Worm (Caenorhabditis elegans) whole organism, L4 larva: Measurements from ENCODE around the gene sre-15.
A peak's percentile ranks its signal among the peaks of the same experiment; 100 is the strongest.

Experiments used
- aha-1 ChIP-seq: fragments of 150-350 bp; peaks from one replicate; lab custom pipeline; 2014; ENCODE audit warnings: missing biosample characterization, missing genetic modification characterization
- arid-1 ChIP-seq: fragments of 200-800 bp; sonication (Bioruptor generic); conservative IDR thresholded peaks from 2 replicates; pipeline ENCODE4 v1.3.6; 2022; ENCODE audit warnings: missing genetic modification reagents, missing genetic modification characterization, missing compliant biosample characterization
- attf-4 ChIP-seq: sonication (generic microtip); optimal IDR thresholded peaks from 3 replicates; lab custom pipeline; 2017; ENCODE audit warnings: missing biosample characterization, missing genetic modification characterization
- ceh-82 ChIP-seq: sonication (generic microtip); optimal IDR thresholded peaks from 2 replicates; lab custom pipeline; 2017; ENCODE audit warnings: missing biosample characterization, missing genetic modification characterization
- daf-16 ChIP-seq, 3 experiments: sonication (generic microtip); optimal IDR thresholded peaks; 2 replicates each; lab custom pipeline; 2016 to 2017; ENCODE audit warnings: missing genetic modification characterization in 3 of 3, missing genetic modification reagents in 3 of 3, mild to moderate bottlenecking in 2 of 3, missing compliant biosample characterization in 2 of 3, missing biosample characterization in 1 of 3, moderate library complexity in 1 of 3
- daf-19 ChIP-seq: fragments of 200-800 bp; sonication (Bioruptor generic); conservative IDR thresholded peaks from 2 replicates; pipeline ENCODE4 v1.3.6; 2022; ENCODE audit warnings: missing genetic modification characterization, missing compliant biosample characterization
- dmd-6 ChIP-seq: fragments of 200-800 bp; sonication (Bioruptor generic); IDR thresholded peaks from 2 replicates; pipeline ENCODE4 v1.3.6; 2022; ENCODE audit warnings: missing genetic modification reagents, missing genetic modification characterization, missing compliant biosample characterization
- dpl-1 ChIP-seq: fragments of 150-350 bp; optimal IDR thresholded peaks from 2 replicates; lab custom pipeline; 2014; ENCODE audit warnings: missing biosample characterization, missing genetic modification reagents, missing genetic modification characterization
- dve-1 ChIP-seq: sonication (generic microtip); optimal IDR thresholded peaks from 2 replicates; lab custom pipeline; 2017; ENCODE audit warnings: antibody characterized with exemption, mild to moderate bottlenecking, missing genetic modification characterization, missing compliant biosample characterization; ENCODE audit not compliant: insufficient read depth
- egl-43 ChIP-seq: fragments of 200-800 bp; sonication (Bioruptor generic); IDR thresholded peaks from 2 replicates; pipeline ENCODE4 v1.3.6; 2022; ENCODE audit warnings: missing genetic modification reagents, missing genetic modification characterization, missing compliant biosample characterization
- gei-8 ChIP-seq: fragments of 200-800 bp; sonication (Bioruptor generic); optimal IDR thresholded peaks from 2 replicates; lab custom pipeline; 2018; ENCODE audit warnings: mild to moderate bottlenecking, missing genetic modification characterization, missing compliant biosample characterization
- hif-1 ChIP-seq, 2 experiments: sonication (generic microtip); optimal IDR thresholded peaks; 2 replicates each; lab custom pipeline; 2016 to 2017; ENCODE audit warnings: missing compliant biosample characterization in 2 of 2, missing genetic modification characterization in 2 of 2, missing genetic modification reagents in 2 of 2, missing genotype in 2 of 2, mild to moderate bottlenecking in 1 of 2
- hlh-11 ChIP-seq: fragments of 200-800 bp; sonication (Bioruptor generic); optimal IDR thresholded peaks from 2 replicates; lab custom pipeline; 2018; ENCODE audit warnings: mild to moderate bottlenecking, missing genetic modification characterization, missing compliant biosample characterization
- hlh-30 ChIP-seq: sonication (generic microtip); optimal IDR thresholded peaks from 2 replicates; lab custom pipeline; 2017; ENCODE audit warnings: antibody characterized with exemption, mild to moderate bottlenecking, missing genetic modification characterization, missing compliant biosample characterization; ENCODE audit not compliant: insufficient read depth
- hmg-1.1 ChIP-seq: fragments of 200-800 bp; sonication (Bioruptor generic); IDR thresholded peaks from 2 replicates; pipeline ENCODE4 v1.3.6; 2022; ENCODE audit warnings: missing genetic modification reagents, missing genetic modification characterization, missing compliant biosample characterization
- jun-1 ChIP-seq: fragments of 150-350 bp; optimal IDR thresholded peaks from 2 replicates; lab custom pipeline; 2014; ENCODE audit warnings: missing biosample characterization, missing genetic modification reagents, missing genetic modification characterization
- lin-1 ChIP-seq: fragments of 200-800 bp; sonication (Bioruptor generic); IDR thresholded peaks from 2 replicates; pipeline ENCODE4 v1.3.6; 2022; ENCODE audit warnings: missing genetic modification reagents, missing genetic modification characterization, missing compliant biosample characterization
- lin-38 ChIP-seq: fragments of 200-800 bp; sonication (Bioruptor generic); IDR thresholded peaks from 2 replicates; pipeline ENCODE4 v1.3.6; 2022; ENCODE audit warnings: missing genetic modification reagents, missing genetic modification characterization, missing compliant biosample characterization
- lsy-2 ChIP-seq, 2 experiments: fragments of 150-350 bp in 1 of 2; sonication (generic microtip) in 1 of 2; optimal IDR thresholded peaks; 2 replicates each; lab custom pipeline; 2014 to 2017; ENCODE audit warnings: missing biosample characterization in 2 of 2, missing genetic modification characterization in 2 of 2
- madf-9 ChIP-seq: fragments of 200-800 bp; sonication (Bioruptor generic); conservative IDR thresholded peaks from 2 replicates; pipeline ENCODE4 v1.3.6; 2022; ENCODE audit warnings: missing genetic modification reagents, missing genetic modification characterization, missing compliant biosample characterization
- mdl-1 ChIP-seq, 2 experiments: fragments of 150-350 bp in 1 of 2; sonication (generic microtip) in 1 of 2; optimal IDR thresholded peaks; 2 replicates each; lab custom pipeline; 2014 to 2017; ENCODE audit warnings: missing biosample characterization in 2 of 2, missing genetic modification characterization in 2 of 2
- mes-2 ChIP-seq: sonication (generic microtip); optimal IDR thresholded peaks from 2 replicates; lab custom pipeline; 2016; ENCODE audit warnings: missing genotype, mild to moderate bottlenecking, missing genetic modification characterization, missing compliant biosample characterization; ENCODE audit not compliant: poor library complexity, severe bottlenecking
- mxl-2 ChIP-seq: fragments of 200-800 bp; sonication (Bioruptor generic); conservative IDR thresholded peaks from 2 replicates; pipeline ENCODE4 v1.3.6; 2022; ENCODE audit warnings: missing genetic modification reagents, missing genetic modification characterization, missing compliant biosample characterization
- nhr-102 ChIP-seq: sonication (generic microtip); optimal IDR thresholded peaks from 2 replicates; lab custom pipeline; 2016; ENCODE audit warnings: mild to moderate bottlenecking, missing genetic modification characterization, moderate library complexity, missing compliant biosample characterization
- nhr-28 ChIP-seq: fragments of 150-350 bp; optimal IDR thresholded peaks from 2 replicates; lab custom pipeline; 2014; ENCODE audit warnings: missing biosample characterization, missing genetic modification characterization
- nhr-48 ChIP-seq: sonication (generic microtip); optimal IDR thresholded peaks from 2 replicates; lab custom pipeline; 2016; ENCODE audit warnings: mild to moderate bottlenecking, missing genetic modification characterization, missing compliant biosample characterization
- nhr-77 ChIP-seq: fragments of 150-350 bp; optimal IDR thresholded peaks from 2 replicates; lab custom pipeline; 2014; ENCODE audit warnings: missing biosample characterization, missing genetic modification characterization
- pha-4 ChIP-seq, 2 experiments: fragments of 150-350 bp in 1 of 2; fragments of 200-800 bp in 1 of 2; sonication (Bioruptor generic) in 1 of 2; IDR thresholded peaks in 1 of 2; optimal IDR thresholded peaks in 1 of 2; 2 replicates each; pipeline versions ENCODE4 v1.3.6 to Lab custom; 2014 to 2022; ENCODE audit warnings: missing genetic modification characterization in 2 of 2, missing genetic modification reagents in 2 of 2, missing biosample characterization in 1 of 2, missing compliant biosample characterization in 1 of 2
- php-3 ChIP-seq: fragments of 200-800 bp; sonication (Bioruptor generic); IDR thresholded peaks from 2 replicates; pipeline ENCODE4 v1.3.6; 2022; ENCODE audit warnings: missing genetic modification reagents, missing genetic modification characterization, missing compliant biosample characterization
- pqm-1 ChIP-seq: sonication (generic microtip); optimal IDR thresholded peaks from 2 replicates; lab custom pipeline; 2017; ENCODE audit warnings: missing biosample characterization, missing genetic modification characterization
- sdz-12 ChIP-seq: fragments of 200-800 bp; sonication (Bioruptor generic); optimal IDR thresholded peaks from 2 replicates; lab custom pipeline; 2018; ENCODE audit warnings: mild to moderate bottlenecking, missing genetic modification characterization, missing compliant biosample characterization
- unc-62 ChIP-seq, 3 experiments: fragments of 150-350 bp in 1 of 3; sonication (generic microtip); optimal IDR thresholded peaks in 2 of 3; peaks in 1 of 3; 1 replicate in 1 of 3; 2 replicates in 2 of 3; lab custom pipeline; 2014 to 2017; ENCODE audit warnings: missing biosample characterization in 3 of 3, missing genetic modification characterization in 3 of 3, missing genetic modification reagents in 3 of 3, missing genotype in 1 of 3
- vab-7 ChIP-seq: fragments of 200-800 bp; sonication (Bioruptor generic); IDR thresholded peaks from 2 replicates; pipeline ENCODE4 v1.3.6; 2022; ENCODE audit warnings: missing genetic modification reagents, missing genetic modification characterization, missing compliant biosample characterization

sre-15 gene

DNA sequence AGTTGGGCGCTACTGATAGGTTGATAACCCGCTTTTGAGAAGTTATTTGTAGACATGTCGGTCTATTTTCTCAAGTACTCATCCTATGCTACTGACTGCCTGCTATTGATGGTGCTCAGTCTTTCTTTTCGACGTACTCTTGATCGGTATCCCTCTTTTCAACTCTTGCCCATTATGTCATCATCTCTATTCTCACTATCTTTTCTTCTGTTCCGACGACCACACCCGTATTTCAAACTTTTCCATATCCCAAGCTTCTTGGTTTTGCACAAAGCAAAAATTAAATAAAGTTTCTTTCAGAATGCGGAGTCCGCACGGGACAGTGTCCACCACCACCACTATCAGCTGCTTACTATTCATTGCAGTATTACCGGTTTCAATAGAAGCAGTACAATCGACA is 41.7 kb downstream of the sre-15 start, which contains the start of gene F35G2.1:
F35G2.1 (plus strand) TSS at position 301 of the 400 bp plus-strand sequence.
- TF ChIP-seq sdz-12 (GFP tag; lab: Kevin White, UChicago) (no peak), nhr-102 (tag; lab: Kevin White, UChicago) (no peak), gei-8 (GFP tag; lab: Kevin White, UChicago) (no peak)

DNA sequence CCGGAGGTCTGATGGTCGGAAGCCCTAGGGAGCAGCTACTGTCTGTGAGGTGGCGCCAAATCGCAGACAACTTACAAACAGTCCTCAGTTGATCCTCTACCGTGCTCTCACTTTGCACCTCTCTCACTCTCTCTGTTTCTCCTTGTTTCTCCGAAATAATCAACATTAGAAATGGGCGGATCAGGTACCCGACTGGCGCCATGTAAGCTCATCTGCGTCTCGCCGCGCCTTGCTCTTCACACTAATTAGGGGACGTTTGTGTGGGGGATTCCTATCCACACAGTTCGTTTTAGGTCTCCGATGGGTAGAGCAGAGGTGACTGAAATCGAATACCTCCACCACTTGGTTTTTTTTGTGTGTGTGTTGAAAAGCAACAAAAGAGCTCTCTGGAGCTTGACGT is 42.6 kb downstream of the sre-15 start:
- TF ChIP-seq daf-16 (GFP tag; optimal IDR thresholded peaks at IDR 0.05; lab: Kevin White, UChicago) (no peak), daf-16 (tag; optimal IDR thresholded peaks at IDR 0.05; lab: Kevin White, UChicago) (no peak), egl-43 (GFP tag; lab: Robert Waterston, UW) (peak; percentile 71; the same call in 1 of the 2 replicates), madf-9 (0 out of 2 replicates have a peak, but pooled peaks have one; percentile 8)

DNA sequence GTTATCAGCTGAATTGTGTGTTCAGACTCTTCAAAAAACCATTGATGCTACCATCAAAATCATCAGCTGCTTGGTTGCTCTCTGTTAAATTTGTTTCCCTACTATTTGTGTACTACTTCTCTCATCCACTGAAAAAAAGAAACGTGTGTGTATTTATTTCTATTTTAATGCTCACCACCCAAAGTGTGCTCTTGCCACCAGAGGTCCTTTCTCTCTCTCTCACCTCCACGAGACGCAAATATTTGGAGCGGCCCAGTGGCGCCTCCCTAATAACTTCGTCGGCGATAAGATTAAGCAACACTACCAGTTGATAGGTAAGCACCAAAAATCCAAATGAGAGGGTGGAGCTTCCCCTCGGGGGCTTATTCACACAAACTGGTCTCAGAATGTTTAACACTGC is 43.8 kb downstream of the sre-15 start:
- TF ChIP-seq pha-4 (GFP tag; IDR thresholded peaks at IDR 0.05; lab: Robert Waterston, UW): 0 out of 2 replicates have a peak, but pooled peaks have one; percentile 21
- no peak for TF ChIP-seq pha-4 (tag; optimal IDR thresholded peaks at IDR 0.05; lab: Kevin White, UChicago)
- no peak for TF ChIP-seq vab-7 (GFP tag; lab: Robert Waterston, UW)
- TF ChIP-seq hlh-11 (tag; lab: Kevin White, UChicago): no peak
- TF ChIP-seq dmd-6: peak; percentile 11; the same call in 1 of the 2 replicates
- no peak for TF ChIP-seq dpl-1 (GFP tag; lab: Kevin White, UChicago)

ce11 chrIV:12199538-12200158 is 45.0 kb downstream of the sre-15 start:
- peak; percentile 82 for TF ChIP-seq aha-1 (tag; lab: Kevin White, UChicago)
- 0 out of 2 replicates have a peak, but pooled peaks have one; percentile 13 for TF ChIP-seq php-3
- TF ChIP-seq lsy-2 (tag; optimal IDR thresholded peaks at IDR 0.05; lab: Kevin White, UChicago): peak in 1 of 2 experiments; percentile 3
- TF ChIP-seq pqm-1: peak; percentile 58
- TF ChIP-seq hlh-11 (tag; lab: Kevin White, UChicago): peak; percentile 80
- no peak for TF ChIP-seq arid-1 (GFP tag; lab: Robert Waterston, UW)
- no peak for TF ChIP-seq hmg-1.1 (GFP tag; lab: Robert Waterston, UW)
- TF ChIP-seq nhr-48 (tag; lab: Kevin White, UChicago): peak; percentile 3
- TF ChIP-seq mes-2 (tag; lab: Kevin White, UChicago): peak; percentile 1
- peak; percentile 30 to 97 for TF ChIP-seq unc-62 (GFP tag; optimal IDR thresholded peaks at IDR 0.05 in 1 of 2; lab: Kevin White, UChicago)
- no peak for TF ChIP-seq unc-62 (tag; optimal IDR thresholded peaks at IDR 0.05; lab: Kevin White, UChicago)
- TF ChIP-seq dmd-6: peak; percentile 79
- TF ChIP-seq mxl-2 (GFP tag; lab: Robert Waterston, UW): 0 out of 2 replicates have a peak, but pooled peaks have one; percentile 26
- peak; percentile 36 for TF ChIP-seq nhr-28 (tag; lab: Kevin White, UChicago)
- peak; percentile 16 for TF ChIP-seq lin-38 (GFP tag; lab: Robert Waterston, UW)
- no peak for TF ChIP-seq jun-1 (tag; lab: Kevin White, UChicago)
- no peak for TF ChIP-seq ceh-82 (tag; lab: Kevin White, UChicago)
- no peak for TF ChIP-seq lin-1 (GFP tag; lab: Robert Waterston, UW)
- 0 out of 2 replicates have a peak, but pooled peaks have one; percentile 14 for TF ChIP-seq pha-4 (GFP tag; IDR thresholded peaks at IDR 0.05; lab: Robert Waterston, UW)
- no peak for TF ChIP-seq pha-4 (tag; optimal IDR thresholded peaks at IDR 0.05; lab: Kevin White, UChicago)
- TF ChIP-seq dve-1 (tag; lab: Kevin White, UChicago): peak; percentile 92
- no peak for TF ChIP-seq attf-4 (tag; lab: Kevin White, UChicago)
- peak; percentile 72 for TF ChIP-seq hlh-30
- TF ChIP-seq hif-1 (tag; optimal IDR thresholded peaks at IDR 0.05; lab: Kevin White, UChicago): peak in 1 of 2 experiments; percentile 51
- peak in 1 of 2 experiments; percentile 21 for TF ChIP-seq mdl-1 (tag; optimal IDR thresholded peaks at IDR 0.05; lab: Kevin White, UChicago)
- peak; percentile 19 for TF ChIP-seq nhr-77 (tag; lab: Kevin White, UChicago)
- TF ChIP-seq daf-19 (GFP tag; lab: Robert Waterston, UW): no peak
- peak in 1 of 2 experiments; percentile 1 for TF ChIP-seq daf-16 (GFP tag; optimal IDR thresholded peaks at IDR 0.05; lab: Kevin White, UChicago)
- TF ChIP-seq daf-16 (tag; optimal IDR thresholded peaks at IDR 0.05; lab: Kevin White, UChicago): peak; percentile 45
